Fruit fly (Drosophila melanogaster) whole organism, embryonic: ENCODE data around the gene Jhbp12.

Source experiments
- CG13123 ChIP-seq: fragments of 200-800 bp; sonication (Bioruptor generic); optimal IDR thresholded peaks from 2 replicates; lab custom pipeline; 2016; ENCODE audit warnings: missing biosample characterization, missing genetic modification characterization
- CG17912 ChIP-seq: fragments of 200-800 bp; sonication (Bioruptor generic); optimal IDR thresholded peaks from 2 replicates; lab custom pipeline; 2018; ENCODE audit warnings: missing biosample characterization, mild to moderate bottlenecking, missing genetic modification characterization
- CG18619 ChIP-seq: fragments of 200-800 bp; sonication (Bioruptor generic); optimal IDR thresholded peaks from 3 replicates; lab custom pipeline; 2017; ENCODE audit warnings: missing biosample characterization, mild to moderate bottlenecking, missing genetic modification characterization
- CG3163 ChIP-seq: fragments of 200-800 bp; sonication (Bioruptor generic); optimal IDR thresholded peaks from 3 replicates; lab custom pipeline; 2016; ENCODE audit warnings: missing biosample characterization, missing genetic modification characterization
- Hr39 ChIP-seq: fragments of >200 bp; optimal IDR thresholded peaks from 2 replicates; lab custom pipeline; 2017
- Jarid2 ChIP-seq: fragments of 200-800 bp; sonication (Bioruptor generic); optimal IDR thresholded peaks from 3 replicates; lab custom pipeline; 2017; ENCODE audit warnings: mild to moderate bottlenecking, missing biosample characterization, missing genetic modification reagents, missing genetic modification characterization
- dmrt11E ChIP-seq: fragments of 200-800 bp; sonication (Bioruptor generic); optimal IDR thresholded peaks from 3 replicates; lab custom pipeline; 2018; ENCODE audit warnings: missing biosample characterization, mild to moderate bottlenecking, missing genetic modification characterization, moderate library complexity
- ttk ChIP-seq: fragments of 200-800 bp; sonication (Bioruptor generic); IDR thresholded peaks from 2 replicates; pipeline ENCODE4 v2.1.2; 2022; ENCODE audit warnings: missing biosample characterization, missing genetic modification characterization

DNA sequence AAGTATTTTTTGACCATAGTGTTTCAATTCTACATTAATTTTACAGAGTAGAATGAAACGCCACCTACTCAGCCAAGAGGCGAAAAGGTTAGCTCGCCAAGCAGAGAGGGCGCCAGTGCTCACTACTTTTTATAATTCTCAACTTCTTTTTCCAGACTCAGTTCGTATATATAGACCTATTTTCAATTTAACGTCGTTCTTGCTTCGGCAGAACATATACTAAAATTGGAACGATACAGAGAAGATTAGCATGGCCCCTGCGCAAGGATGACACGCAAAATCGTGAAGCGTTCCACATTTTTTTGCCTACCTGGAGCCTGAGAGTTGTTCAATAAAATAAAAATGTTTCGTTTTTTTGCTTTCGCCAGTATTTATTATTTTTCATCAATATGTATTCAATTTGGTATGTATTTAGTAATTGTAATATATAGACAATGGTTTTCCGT, 32.4 kb downstream of the Jhbp12 start:
- peak; percentile 65 for TF ChIP-seq CG3163 (GFP tag; lab: Kevin White, UChicago)
- peak; percentile 52 for TF ChIP-seq CG18619 (GFP tag; lab: Kevin White, UChicago)
- TF ChIP-seq dmrt11E (tag; lab: Kevin White, UChicago) = peak; percentile 41
- TF ChIP-seq CG17912 (GFP tag; lab: Kevin White, UChicago) = peak; percentile 46
- no peak for TF ChIP-seq Hr39 (lab: Kevin White, UChicago)
- no peak for TF ChIP-seq Jarid2 (GFP tag; lab: Kevin White, UChicago)
- peak; percentile 38; the same call in 1 of the 2 replicates for TF ChIP-seq ttk (GFP tag; lab: Robert Waterston, UW)
- TF ChIP-seq CG13123 (GFP tag; lab: Kevin White, UChicago) = peak; percentile 43
